Fruit fly (Drosophila melanogaster) whole organism, embryonic: ENCODE results near the gene ry.

ENCODE experiments used
- C15 ChIP-seq: fragments of 200-800 bp; sonication (Bioruptor generic); IDR thresholded peaks from 3 replicates; pipeline ENCODE4 v1.3.6; 2022; ENCODE audit warnings: missing biosample characterization, missing genetic modification characterization
- CG1024 ChIP-seq: fragments of 200-800 bp; sonication (Bioruptor generic); IDR thresholded peaks from 2 replicates; pipeline ENCODE4 v1.3.6; 2022; ENCODE audit warnings: missing biosample characterization, missing genetic modification characterization
- CG10274 ChIP-seq: fragments of 200-800 bp; sonication (Bioruptor generic); optimal IDR thresholded peaks from 3 replicates; lab custom pipeline; 2017; ENCODE audit warnings: missing biosample characterization, mild to moderate bottlenecking, missing genetic modification characterization
- CG10462 ChIP-seq: fragments of 200-800 bp; sonication (Bioruptor generic); optimal IDR thresholded peaks from 2 replicates; lab custom pipeline; 2016; ENCODE audit warnings: missing biosample characterization, missing genetic modification characterization
- CG11247 ChIP-seq: fragments of 200-800 bp; sonication (Bioruptor generic); IDR thresholded peaks from 2 replicates; pipeline ENCODE4 v1.3.6; 2022; ENCODE audit warnings: missing biosample characterization, missing genetic modification characterization
- CG12391 ChIP-seq: fragments of 200-800 bp; sonication (Bioruptor generic); optimal IDR thresholded peaks from 3 replicates; lab custom pipeline; 2018; ENCODE audit warnings: missing biosample characterization, mild to moderate bottlenecking, missing genetic modification characterization, moderate library complexity
- CG13624 ChIP-seq: fragments of 200-800 bp; sonication (Bioruptor generic); optimal IDR thresholded peaks from 2 replicates; lab custom pipeline; 2016; ENCODE audit warnings: missing biosample characterization, missing genetic modification characterization
- CG14710 ChIP-seq: fragments of 200-800 bp; sonication (Bioruptor generic); optimal IDR thresholded peaks from 3 replicates; lab custom pipeline; 2019; ENCODE audit warnings: missing biosample characterization, mild to moderate bottlenecking, missing genetic modification characterization, moderate library complexity
- CG14860 ChIP-seq: fragments of 200-800 bp; sonication (Bioruptor generic); IDR thresholded peaks from 3 replicates; pipeline ENCODE4 v1.3.6; 2022; ENCODE audit warnings: missing biosample characterization, missing genetic modification characterization; ENCODE audit not compliant: partially characterized antibody
- CG18599 ChIP-seq: fragments of 200-800 bp; sonication (Bioruptor generic); optimal IDR thresholded peaks from 3 replicates; lab custom pipeline; 2017; ENCODE audit warnings: missing biosample characterization, missing genetic modification characterization, mild to moderate bottlenecking, moderate library complexity, missing genetic modification reagents
- CG30020 ChIP-seq: fragments of 200-800 bp; optimal IDR thresholded peaks from 2 replicates; lab custom pipeline; 2019; ENCODE audit warnings: missing biosample characterization, mild to moderate bottlenecking, missing genetic modification characterization, moderate library complexity
- CG30431 ChIP-seq: fragments of 200-800 bp; sonication (Bioruptor generic); optimal IDR thresholded peaks from 2 replicates; lab custom pipeline; 2017; ENCODE audit warnings: missing biosample characterization, missing genetic modification characterization
- CG33557 ChIP-seq: fragments of 200-800 bp; sonication (Bioruptor generic); optimal IDR thresholded peaks from 2 replicates; lab custom pipeline; 2019; ENCODE audit warnings: missing biosample characterization, mild to moderate bottlenecking, missing genetic modification characterization, moderate library complexity
- CG6254 ChIP-seq: fragments of 200-800 bp; sonication (Bioruptor generic); optimal IDR thresholded peaks from 3 replicates; lab custom pipeline; 2017; ENCODE audit warnings: mild to moderate bottlenecking, missing biosample characterization, missing genetic modification reagents, missing genetic modification characterization
- CG8924 ChIP-seq: fragments of 200-800 bp; optimal IDR thresholded peaks from 3 replicates; lab custom pipeline; 2019; ENCODE audit warnings: missing biosample characterization, mild to moderate bottlenecking, missing genetic modification characterization, moderate library complexity
- CG9609 ChIP-seq: fragments of 200-800 bp; sonication (Bioruptor generic); optimal IDR thresholded peaks from 3 replicates; lab custom pipeline; 2016; ENCODE audit warnings: missing biosample characterization, missing genetic modification characterization
- CG9727 ChIP-seq: fragments of 200-800 bp; sonication (Bioruptor generic); optimal IDR thresholded peaks from 3 replicates; lab custom pipeline; 2017; ENCODE audit warnings: missing biosample characterization, mild to moderate bottlenecking, missing genetic modification characterization
- CoRest ChIP-seq: fragments of 200-800 bp; sonication (Bioruptor generic); optimal IDR thresholded peaks from 3 replicates; lab custom pipeline; 2018; ENCODE audit warnings: missing biosample characterization, mild to moderate bottlenecking, missing genetic modification characterization, moderate library complexity
- Deaf1 ChIP-seq: fragments of 200-800 bp; optimal IDR thresholded peaks from 3 replicates; lab custom pipeline; 2019; ENCODE audit warnings: missing biosample characterization, mild to moderate bottlenecking, missing genetic modification characterization, moderate library complexity
- Dfd ChIP-seq, 2 experiments: fragments of >200 bp; optimal IDR thresholded peaks; 2 replicates each; lab custom pipeline; 2017; ENCODE audit warnings: missing biosample characterization in 2 of 2, missing genetic modification characterization in 2 of 2
- Doc2 ChIP-seq: fragments of 200-800 bp; sonication (Bioruptor generic); IDR thresholded peaks from 2 replicates; pipeline ENCODE4 v1.3.6; 2022; ENCODE audit warnings: missing biosample characterization, missing genetic modification characterization
- ERR ChIP-seq: fragments of 200-800 bp; sonication (Bioruptor generic); optimal IDR thresholded peaks from 2 replicates; lab custom pipeline; 2016; ENCODE audit warnings: missing biosample characterization, missing genetic modification characterization
- H2.0 ChIP-seq: fragments of 200-800 bp; sonication (Bioruptor generic); IDR thresholded peaks from 2 replicates; pipeline ENCODE4 v1.3.6; 2022; ENCODE audit warnings: missing biosample characterization, missing genetic modification characterization
- HLH4C ChIP-seq: fragments of 200-800 bp; sonication (Bioruptor generic); IDR thresholded peaks from 3 replicates; pipeline ENCODE4 v1.3.6; 2022; ENCODE audit warnings: missing biosample characterization, missing genetic modification characterization; ENCODE audit not compliant: partially characterized antibody
- Hr78 ChIP-seq, 2 experiments: fragments of 200-800 bp in 1 of 2; fragments of >200 bp in 1 of 2; sonication (Bioruptor generic) in 1 of 2; optimal IDR thresholded peaks; 2 replicates each; lab custom pipeline; 2017 to 2019; ENCODE audit warnings: missing biosample characterization in 2 of 2, missing genetic modification characterization in 2 of 2, mild to moderate bottlenecking in 1 of 2, moderate library complexity in 1 of 2
- Meics ChIP-seq: fragments of 200-800 bp; sonication (Bioruptor generic); optimal IDR thresholded peaks from 2 replicates; lab custom pipeline; 2017; ENCODE audit warnings: missing biosample characterization, mild to moderate bottlenecking, missing genetic modification characterization
- Mrtf ChIP-seq: fragments of 200-800 bp; sonication (Bioruptor generic); IDR thresholded peaks from 3 replicates; pipeline ENCODE4 v1.3.6; 2022; ENCODE audit warnings: missing biosample characterization, missing genetic modification characterization
- NC2β ChIP-seq: fragments of 200-800 bp; sonication (Bioruptor generic); optimal IDR thresholded peaks from 2 replicates; lab custom pipeline; 2016; ENCODE audit warnings: missing biosample characterization, missing genetic modification characterization
- Oaz ChIP-seq: fragments of 200-800 bp; sonication (Bioruptor generic); IDR thresholded peaks from 2 replicates; pipeline ENCODE4 v1.3.6; 2022; ENCODE audit warnings: missing biosample characterization, missing genetic modification characterization
- Spps ChIP-seq: fragments of 200-800 bp; sonication (Bioruptor generic); optimal IDR thresholded peaks from 2 replicates; lab custom pipeline; 2018; ENCODE audit warnings: missing biosample characterization, mild to moderate bottlenecking, missing genetic modification characterization
- Vsx1 ChIP-seq: fragments of 200-800 bp; sonication (Bioruptor generic); optimal IDR thresholded peaks from 2 replicates; lab custom pipeline; 2017; ENCODE audit warnings: missing biosample characterization, mild to moderate bottlenecking, missing genetic modification characterization, missing genetic modification reagents
- bowl ChIP-seq: fragments of 200-800 bp; sonication (Bioruptor generic); IDR thresholded peaks from 2 replicates; pipeline ENCODE4 v1.3.6; 2022; ENCODE audit warnings: missing biosample characterization, missing genetic modification characterization
- cad ChIP-seq: fragments of >200 bp; optimal IDR thresholded peaks from 2 replicates; lab custom pipeline; 2017; ENCODE audit warnings: missing biosample characterization, missing genetic modification characterization
- chinmo ChIP-seq: fragments of 200-800 bp; sonication (Bioruptor generic); IDR thresholded peaks from 4 replicates; pipeline ENCODE4 v1.3.6; 2022; ENCODE audit warnings: missing biosample characterization, missing genetic modification characterization; ENCODE audit not compliant: partially characterized antibody
- crol ChIP-seq: fragments of 200-800 bp; sonication (Bioruptor generic); IDR thresholded peaks from 2 replicates; pipeline ENCODE4 v1.3.6; 2022; ENCODE audit warnings: missing biosample characterization, missing genetic modification characterization
- dm ChIP-seq: fragments of 200-800 bp; sonication (Bioruptor generic); optimal IDR thresholded peaks from 3 replicates; lab custom pipeline; 2016; ENCODE audit warnings: missing biosample characterization, missing genetic modification characterization
- eyg ChIP-seq: fragments of 200-800 bp; sonication (Bioruptor generic); optimal IDR thresholded peaks from 3 replicates; lab custom pipeline; 2016; ENCODE audit warnings: missing biosample characterization, missing genetic modification characterization
- fru ChIP-seq: fragments of >200 bp; optimal IDR thresholded peaks from 2 replicates; lab custom pipeline; 2017
- her ChIP-seq: fragments of 200-800 bp; sonication (Bioruptor generic); optimal IDR thresholded peaks from 2 replicates; lab custom pipeline; 2016; ENCODE audit warnings: missing biosample characterization, missing genetic modification characterization
- hth ChIP-seq: fragments of >200 bp; optimal IDR thresholded peaks from 2 replicates; lab custom pipeline; 2017; ENCODE audit warnings: inconsistent platforms
- jigr1 ChIP-seq: fragments of 200-800 bp; sonication (Bioruptor generic); IDR thresholded peaks from 3 replicates; pipeline ENCODE4 v1.3.6; 2022; ENCODE audit warnings: missing biosample characterization, missing genetic modification characterization
- lbe ChIP-seq: fragments of 200-800 bp; sonication (Bioruptor generic); optimal IDR thresholded peaks from 2 replicates; lab custom pipeline; 2016; ENCODE audit warnings: missing biosample characterization, mild to moderate bottlenecking, missing genetic modification characterization
- nau ChIP-seq: fragments of 200-800 bp; sonication (Bioruptor generic); optimal IDR thresholded peaks from 3 replicates; lab custom pipeline; 2017; ENCODE audit warnings: missing biosample characterization, mild to moderate bottlenecking, missing genetic modification characterization, missing genetic modification reagents
- psq ChIP-seq: fragments of 200-800 bp; sonication (Bioruptor generic); optimal IDR thresholded peaks from 2 replicates; lab custom pipeline; 2017; ENCODE audit warnings: missing biosample characterization, missing genetic modification characterization
- rib ChIP-seq: fragments of 200-800 bp; sonication (Bioruptor generic); IDR thresholded peaks from 2 replicates; pipeline ENCODE4 v1.3.6; 2022; ENCODE audit warnings: missing biosample characterization, missing genetic modification characterization
- ro ChIP-seq: fragments of 200-800 bp; sonication (Bioruptor generic); IDR thresholded peaks from 2 replicates; pipeline ENCODE4 v1.3.6; 2022; ENCODE audit warnings: missing biosample characterization, missing genetic modification characterization
- sc ChIP-seq, 3 experiments: fragments of >200 bp in 2 of 3; fragments of 200-800 bp in 1 of 3; sonication (Bioruptor generic) in 1 of 3; optimal IDR thresholded peaks; 2 replicates in 2 of 3; 3 replicates in 1 of 3; lab custom pipeline; 2017; ENCODE audit warnings: mild to moderate bottlenecking in 1 of 3, missing biosample characterization in 1 of 3, missing genetic modification characterization in 1 of 3, missing genetic modification reagents in 1 of 3
- sna ChIP-seq: fragments of 200-800 bp; sonication (Bioruptor generic); IDR thresholded peaks from 2 replicates; pipeline ENCODE4 v1.3.6; 2022; ENCODE audit warnings: missing biosample characterization, missing genetic modification characterization; ENCODE audit not compliant: partially characterized antibody
- tap ChIP-seq: fragments of 200-800 bp; optimal IDR thresholded peaks from 3 replicates; lab custom pipeline; 2019; ENCODE audit warnings: missing biosample characterization, mild to moderate bottlenecking, missing genetic modification characterization, moderate library complexity
- trem ChIP-seq: fragments of 200-800 bp; optimal IDR thresholded peaks from 3 replicates; lab custom pipeline; 2019; ENCODE audit warnings: missing biosample characterization, mild to moderate bottlenecking, missing genetic modification characterization, moderate library complexity
- twi ChIP-seq: fragments of 200-800 bp; optimal IDR thresholded peaks from 2 replicates; lab custom pipeline; 2019; ENCODE audit warnings: missing biosample characterization, mild to moderate bottlenecking, missing genetic modification characterization, moderate library complexity

ry gene

DNA sequence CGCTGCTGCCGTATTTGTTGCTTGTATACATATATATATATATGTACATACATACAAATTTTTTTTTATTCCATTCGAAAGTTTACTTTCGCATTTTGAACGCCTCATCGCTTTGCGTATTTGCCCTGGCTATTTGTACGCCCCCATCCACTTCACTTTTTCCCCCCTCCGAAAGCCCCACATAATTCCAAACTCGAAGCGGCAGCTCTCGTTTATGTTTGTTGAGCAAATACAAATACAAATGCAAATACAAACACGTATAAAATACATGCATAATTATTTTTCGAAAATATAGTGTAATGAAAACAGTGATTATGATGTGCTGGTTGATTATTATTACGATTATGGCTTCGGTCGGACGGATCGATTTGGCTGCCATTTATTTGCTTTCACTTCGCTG is 35.7 kb downstream of the ry start (continued):
- peak; percentile 53 for TF ChIP-seq H2.0
- peak; percentile 41 for TF ChIP-seq Deaf1 (tag; lab: Kevin White, UChicago)
- peak; percentile 97 for TF ChIP-seq nau
- TF ChIP-seq CG30020 (tag; lab: Kevin White, UChicago) = no peak
- TF ChIP-seq twi (tag; lab: Kevin White, UChicago) = no peak
- peak; percentile 75; the same call in 2 of the 3 replicates for TF ChIP-seq Mrtf
- no peak for TF ChIP-seq CG14860 (GFP tag; lab: Robert Waterston, UW)
- no peak for TF ChIP-seq C15 (GFP tag; lab: Robert Waterston, UW)
- peak; percentile 44 for TF ChIP-seq CG13624 (GFP tag; lab: Kevin White, UChicago)
- TF ChIP-seq ERR = peak; percentile 56
- peak; percentile 97 for TF ChIP-seq Vsx1 (GFP tag; lab: Kevin White, UChicago)
- TF ChIP-seq CG10462 = peak; percentile 45
- no peak for TF ChIP-seq cad
- TF ChIP-seq her (GFP tag; lab: Kevin White, UChicago) = peak; percentile 52
- no peak for TF ChIP-seq HLH4C (GFP tag; lab: Robert Waterston, UW)
- peak; percentile 85 for TF ChIP-seq CG12391
- peak; percentile 88 for TF ChIP-seq NC2β (GFP tag; lab: Kevin White, UChicago)
- peak; percentile 66 for TF ChIP-seq eyg (GFP tag; lab: Kevin White, UChicago)
- peak; percentile 87 for TF ChIP-seq trem
- TF ChIP-seq lbe (GFP tag; lab: Kevin White, UChicago) = no peak
- TF ChIP-seq sna (GFP tag; lab: Robert Waterston, UW) = no peak
- peak; percentile 80 for TF ChIP-seq Meics
- no peak for TF ChIP-seq jigr1 (GFP tag; lab: Robert Waterston, UW)
- peak; percentile 46 for TF ChIP-seq CG9609 (GFP tag; lab: Kevin White, UChicago)
- no peak for TF ChIP-seq hth (lab: Kevin White, UChicago)
- TF ChIP-seq CG9727 (GFP tag; lab: Kevin White, UChicago) = peak; percentile 94
- TF ChIP-seq crol (GFP tag; lab: Robert Waterston, UW) = peak; percentile 65
- TF ChIP-seq sc (optimal IDR thresholded peaks at IDR 0.05; lab: Kevin White, UChicago) = no peak
- peak; percentile 93 for TF ChIP-seq sc (GFP tag; optimal IDR thresholded peaks at IDR 0.05; lab: Kevin White, UChicago)
- TF ChIP-seq Spps = peak; percentile 95
- peak; percentile 1 for TF ChIP-seq dm (GFP tag; lab: Kevin White, UChicago)
- TF ChIP-seq CG8924 (tag; lab: Kevin White, UChicago) = peak; percentile 83
- peak; percentile 88 for TF ChIP-seq CG18599 (GFP tag; lab: Kevin White, UChicago)
- TF ChIP-seq bowl = no peak
- TF ChIP-seq CoRest = peak; percentile 86
- no peak for TF ChIP-seq Hr78 (GFP tag; optimal IDR thresholded peaks at IDR 0.05; lab: Kevin White, UChicago)
- no peak for TF ChIP-seq Dfd (GFP tag; optimal IDR thresholded peaks at IDR 0.05; lab: Kevin White, UChicago)
- TF ChIP-seq fru (lab: Kevin White, UChicago) = no peak
- TF ChIP-seq Oaz = no peak
- TF ChIP-seq chinmo (GFP tag; lab: Robert Waterston, UW) = no peak
- TF ChIP-seq rib (GFP tag; lab: Robert Waterston, UW) = no peak
- peak; percentile 66 for TF ChIP-seq psq (GFP tag; lab: Kevin White, UChicago)
- peak; percentile 95 for TF ChIP-seq CG14710 (tag; lab: Kevin White, UChicago)
- no peak for TF ChIP-seq Doc2
- no peak for TF ChIP-seq ro
- TF ChIP-seq CG6254 (GFP tag; lab: Kevin White, UChicago) = peak; percentile 85
- peak; percentile 81 for TF ChIP-seq CG1024 (GFP tag; lab: Robert Waterston, UW)
- peak; percentile 64 for TF ChIP-seq CG11247 (GFP tag; lab: Robert Waterston, UW)
- TF ChIP-seq CG10274 = peak; percentile 66
- TF ChIP-seq CG33557 (GFP tag; lab: Kevin White, UChicago) = peak; percentile 92
- peak; percentile 54 for TF ChIP-seq CG30431 (GFP tag; lab: Kevin White, UChicago)
- peak; percentile 96 for TF ChIP-seq tap (tag; lab: Kevin White, UChicago)
